Worm (Caenorhabditis elegans): ENCODE results near the gene B0281.4.
"Not testable (repeated sequence)": the region's sequence is repeated elsewhere in the genome, so short reads cannot be mapped to it uniquely, and the experiment has no call there.

The B0281.4 gene

DNA sequence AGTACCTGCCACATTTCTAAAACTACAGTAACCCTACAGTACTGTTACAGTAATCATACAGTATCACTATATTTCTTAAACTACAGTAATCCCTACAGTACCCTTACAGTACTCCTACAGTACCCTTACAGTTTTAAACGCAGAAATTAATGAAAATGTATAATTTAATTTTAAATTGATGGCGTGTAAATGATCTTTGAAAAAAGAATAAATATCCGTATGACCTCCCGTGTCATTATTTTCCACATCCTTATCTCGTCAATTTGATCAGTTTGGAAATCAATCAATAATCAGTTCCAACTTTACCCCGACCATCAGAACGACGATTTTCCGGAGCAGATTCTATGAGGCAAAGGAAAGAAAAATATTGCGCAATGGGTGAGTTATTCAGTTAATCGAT is 43.8 kb downstream of the B0281.4 start, which contains the start of gene K09F6.3:
TSS of gene K09F6.3 (plus strand) at position 301 of the 400 bp plus-strand sequence.
- TF ChIP-seq F13C5.2 (tag; optimal IDR thresholded peaks at IDR 0.05); ets-7 (tag; optimal IDR thresholded peaks at IDR 0.05); tbx-37 (GFP tag; conservative IDR thresholded peaks at IDR 0.05): not testable (repeated sequence)

DNA sequence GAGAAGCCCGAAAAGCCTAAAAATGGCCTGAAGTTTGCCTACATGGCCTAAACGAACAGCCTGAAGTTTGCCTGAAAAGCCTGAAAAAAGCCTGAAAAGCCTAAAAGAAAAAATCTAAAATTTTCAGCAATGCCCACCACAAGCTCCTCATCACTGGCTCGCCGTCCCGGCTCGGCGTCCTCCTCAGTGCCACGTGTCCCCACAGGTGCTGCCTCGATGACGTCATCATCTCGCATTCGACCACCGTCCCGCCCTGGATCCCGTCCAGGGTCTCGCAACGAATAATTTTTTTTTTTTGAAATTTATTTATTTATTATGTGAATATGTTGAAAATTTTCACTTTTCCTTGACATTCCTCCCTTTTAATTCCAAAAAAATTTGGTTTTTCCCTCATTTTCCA is 45.0 kb downstream of the B0281.4 start:
- TF ChIP-seq hmg-4 (GFP tag; optimal IDR thresholded peaks at IDR 0.05) (no peak), tbx-37 (GFP tag; conservative IDR thresholded peaks at IDR 0.05) (no peak), hmbx-1 (tag; optimal IDR thresholded peaks at IDR 0.05) (no peak), ceh-13 (GFP tag; optimal IDR thresholded peaks at IDR 0.05) (no peak), hnd-1 (tag; optimal IDR thresholded peaks at IDR 0.05) (no peak), ama-1 (optimal IDR thresholded peaks at IDR 0.05) (no peak), tbx-11 (GFP tag; IDR thresholded peaks at IDR 0.05) (no peak), aly-1 (tag; optimal IDR thresholded peaks at IDR 0.05) (no peak), sea-1 (GFP tag; conservative IDR thresholded peaks at IDR 0.05) (no peak), scrt-1 (GFP tag; IDR thresholded peaks at IDR 0.05) (no peak), F13C5.2 (tag; optimal IDR thresholded peaks at IDR 0.05) (no peak), B0310.2 (tag; optimal IDR thresholded peaks at IDR 0.05) (no peak), tra-4 (tag; optimal IDR thresholded peaks at IDR 0.05) (no peak), ceh-36 (tag; optimal IDR thresholded peaks at IDR 0.05) (no peak), ets-7 (tag; optimal IDR thresholded peaks at IDR 0.05) (no peak), pes-1 (GFP tag; IDR thresholded peaks at IDR 0.05) (no peak), flt-1 (GFP tag; IDR thresholded peaks at IDR 0.05) (no peak)

DNA sequence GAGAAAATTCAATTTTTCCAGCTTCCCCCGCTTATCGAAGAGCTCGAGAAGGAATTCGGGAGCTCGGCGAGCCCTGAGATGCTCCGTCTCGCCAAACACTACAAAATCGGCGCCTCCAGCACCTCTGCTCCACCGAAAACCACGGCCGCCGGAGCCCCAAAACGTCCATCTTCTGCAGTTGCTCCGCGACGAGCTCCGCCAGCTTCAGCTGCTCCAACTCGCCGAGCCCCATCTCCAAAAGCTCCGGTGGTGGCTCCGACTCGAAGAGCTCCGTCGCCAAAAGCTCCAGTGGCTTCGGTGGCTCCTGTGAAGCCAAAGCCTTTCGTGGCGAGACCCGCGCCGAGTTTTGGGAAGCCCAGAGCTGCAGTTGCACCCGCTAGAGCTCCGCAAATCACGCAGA is 47.0 kb downstream of the B0281.4 start:
- TF ChIP-seq ceh-13 (GFP tag; optimal IDR thresholded peaks at IDR 0.05) (no peak), hmg-4 (GFP tag; optimal IDR thresholded peaks at IDR 0.05) (no peak), ets-7 (tag; optimal IDR thresholded peaks at IDR 0.05) (no peak), hmbx-1 (tag; optimal IDR thresholded peaks at IDR 0.05) (no peak), ceh-36 (tag; optimal IDR thresholded peaks at IDR 0.05) (no peak), tbx-37 (GFP tag; conservative IDR thresholded peaks at IDR 0.05) (no peak), sea-1 (GFP tag; conservative IDR thresholded peaks at IDR 0.05) (no peak)
